Worm (Caenorhabditis elegans) whole organism, L4 larva: ENCODE measurements around the gene chil-8.

Source experiments
- D1046.2 ChIP-seq: fragments of 200-800 bp; sonication (Bioruptor generic); IDR thresholded peaks from 2 replicates; pipeline ENCODE4 v1.3.6; 2022; ENCODE audit warnings: missing genetic modification characterization, missing compliant biosample characterization
- R02D3.7 ChIP-seq: fragments of 150-350 bp; sonication (generic microtip); optimal IDR thresholded peaks from 3 replicates; lab custom pipeline; 2014; ENCODE audit warnings: missing biosample characterization, missing genetic modification characterization
- T26A8.4 ChIP-seq: fragments of 200-800 bp; sonication (Bioruptor generic); IDR thresholded peaks from 2 replicates; pipeline ENCODE4 v1.3.6; 2022; ENCODE audit warnings: missing genetic modification characterization, missing compliant biosample characterization
- Y105C5A.15 ChIP-seq: fragments of 200-800 bp; sonication (Bioruptor generic); IDR thresholded peaks from 2 replicates; pipeline ENCODE4 v1.3.6; 2022; ENCODE audit warnings: missing genetic modification characterization, missing compliant biosample characterization
- ZK337.2 ChIP-seq: fragments of 200-800 bp; sonication (Bioruptor generic); IDR thresholded peaks from 2 replicates; pipeline ENCODE4 v1.3.6; 2022; ENCODE audit warnings: missing genetic modification reagents, missing genetic modification characterization, missing compliant biosample characterization
- ama-1 ChIP-seq: fragments of 150-350 bp; optimal IDR thresholded peaks from 2 replicates; lab custom pipeline; 2014; ENCODE audit warnings: inconsistent platforms, mixed read lengths
- ceh-32 ChIP-seq: sonication (generic microtip); optimal IDR thresholded peaks from 2 replicates; lab custom pipeline; 2016; ENCODE audit warnings: mild to moderate bottlenecking, missing genetic modification characterization, missing compliant biosample characterization; ENCODE audit not compliant: poor library complexity
- daf-16 ChIP-seq, 3 experiments: sonication (generic microtip); optimal IDR thresholded peaks; 2 replicates each; lab custom pipeline; 2016 to 2017; ENCODE audit warnings: missing genetic modification characterization in 3 of 3, missing genetic modification reagents in 3 of 3, mild to moderate bottlenecking in 2 of 3, missing compliant biosample characterization in 2 of 3, missing biosample characterization in 1 of 3, moderate library complexity in 1 of 3
- dmd-9 ChIP-seq: fragments of 200-800 bp; sonication (Bioruptor generic); IDR thresholded peaks from 2 replicates; pipeline ENCODE4 v1.3.6; 2022; ENCODE audit warnings: missing genetic modification reagents, missing genetic modification characterization, missing compliant biosample characterization
- dpl-1 ChIP-seq: fragments of 150-350 bp; optimal IDR thresholded peaks from 2 replicates; lab custom pipeline; 2014; ENCODE audit warnings: missing biosample characterization, missing genetic modification reagents, missing genetic modification characterization
- duxl-1 ChIP-seq: sonication (generic microtip); optimal IDR thresholded peaks from 2 replicates; lab custom pipeline; 2016; ENCODE audit warnings: mild to moderate bottlenecking, missing genetic modification characterization, moderate library complexity, missing compliant biosample characterization; ENCODE audit not compliant: poor library complexity
- hmg-1.1 ChIP-seq: fragments of 200-800 bp; sonication (Bioruptor generic); IDR thresholded peaks from 2 replicates; pipeline ENCODE4 v1.3.6; 2022; ENCODE audit warnings: missing genetic modification reagents, missing genetic modification characterization, missing compliant biosample characterization
- mdl-1 ChIP-seq, 2 experiments: fragments of 150-350 bp in 1 of 2; sonication (generic microtip) in 1 of 2; optimal IDR thresholded peaks; 2 replicates each; lab custom pipeline; 2014 to 2017; ENCODE audit warnings: missing biosample characterization in 2 of 2, missing genetic modification characterization in 2 of 2
- mes-2 ChIP-seq: sonication (generic microtip); optimal IDR thresholded peaks from 2 replicates; lab custom pipeline; 2016; ENCODE audit warnings: missing genotype, mild to moderate bottlenecking, missing genetic modification characterization, missing compliant biosample characterization; ENCODE audit not compliant: poor library complexity, severe bottlenecking
- mxl-3 ChIP-seq: fragments of 200-800 bp; sonication (Bioruptor generic); optimal IDR thresholded peaks from 2 replicates; lab custom pipeline; 2018; ENCODE audit warnings: mild to moderate bottlenecking, missing genetic modification characterization, missing compliant biosample characterization
- nhr-11 ChIP-seq: fragments of 150-350 bp; optimal IDR thresholded peaks from 2 replicates; lab custom pipeline; 2014; ENCODE audit warnings: missing biosample characterization, missing genetic modification characterization
- nhr-237 ChIP-seq: sonication (generic microtip); optimal IDR thresholded peaks from 2 replicates; lab custom pipeline; 2017; ENCODE audit warnings: missing biosample characterization, missing genetic modification characterization
- nhr-25 ChIP-seq: sonication (generic microtip); optimal IDR thresholded peaks from 2 replicates; lab custom pipeline; 2017; ENCODE audit warnings: missing genetic modification characterization, mild to moderate bottlenecking, missing compliant biosample characterization, antibody characterized with exemption, moderate library complexity, borderline replicate concordance; ENCODE audit not compliant: insufficient read depth
- nhr-48 ChIP-seq: sonication (generic microtip); optimal IDR thresholded peaks from 2 replicates; lab custom pipeline; 2016; ENCODE audit warnings: mild to moderate bottlenecking, missing genetic modification characterization, missing compliant biosample characterization
- pha-4 ChIP-seq, 2 experiments: fragments of 150-350 bp in 1 of 2; fragments of 200-800 bp in 1 of 2; sonication (Bioruptor generic) in 1 of 2; IDR thresholded peaks in 1 of 2; optimal IDR thresholded peaks in 1 of 2; 2 replicates each; pipeline versions ENCODE4 v1.3.6 to Lab custom; 2014 to 2022; ENCODE audit warnings: missing genetic modification characterization in 2 of 2, missing genetic modification reagents in 2 of 2, missing biosample characterization in 1 of 2, missing compliant biosample characterization in 1 of 2
- saeg-2 ChIP-seq: fragments of 200-800 bp; sonication (Bioruptor generic); IDR thresholded peaks from 2 replicates; pipeline ENCODE4 v1.3.6; 2022; ENCODE audit warnings: missing genetic modification reagents, missing genetic modification characterization, missing compliant biosample characterization
- snpc-1.2 ChIP-seq: fragments of 200-800 bp; sonication (Bioruptor generic); IDR thresholded peaks from 2 replicates; pipeline ENCODE4 v1.3.6; 2022; ENCODE audit warnings: missing genetic modification reagents, missing genetic modification characterization, missing compliant biosample characterization
- spr-3 ChIP-seq: fragments of 200-800 bp; sonication (Bioruptor generic); optimal IDR thresholded peaks from 2 replicates; lab custom pipeline; 2018; ENCODE audit warnings: mild to moderate bottlenecking, missing genetic modification characterization, missing compliant biosample characterization
- tag-97 ChIP-seq: fragments of 200-800 bp; sonication (Bioruptor generic); IDR thresholded peaks from 2 replicates; pipeline ENCODE4 v1.3.6; 2022; ENCODE audit warnings: missing genetic modification characterization, missing compliant biosample characterization
- unc-130 ChIP-seq: sonication (generic microtip); optimal IDR thresholded peaks from 2 replicates; lab custom pipeline; 2016; ENCODE audit warnings: missing genetic modification reagents, missing genetic modification characterization, missing compliant biosample characterization
- unc-39 ChIP-seq: sonication (generic microtip); optimal IDR thresholded peaks from 2 replicates; lab custom pipeline; 2017; ENCODE audit warnings: missing biosample characterization, missing genetic modification characterization
- unc-62 ChIP-seq, 3 experiments: fragments of 150-350 bp in 1 of 3; sonication (generic microtip); optimal IDR thresholded peaks in 2 of 3; peaks in 1 of 3; 1 replicate in 1 of 3; 2 replicates in 2 of 3; lab custom pipeline; 2014 to 2017; ENCODE audit warnings: missing biosample characterization in 3 of 3, missing genetic modification characterization in 3 of 3, missing genetic modification reagents in 3 of 3, missing genotype in 1 of 3
- zag-1 ChIP-seq: fragments of 150-350 bp; optimal IDR thresholded peaks from 2 replicates; lab custom pipeline; 2014; ENCODE audit warnings: missing biosample characterization, missing genetic modification characterization
- zfp-2 ChIP-seq: sonication (generic microtip); optimal IDR thresholded peaks from 2 replicates; lab custom pipeline; 2016; ENCODE audit warnings: mild to moderate bottlenecking, missing genetic modification characterization, missing compliant biosample characterization
- zfp-3 ChIP-seq: fragments of 200-800 bp; sonication (Bioruptor generic); conservative IDR thresholded peaks from 2 replicates; pipeline ENCODE4 v1.3.6; 2022; ENCODE audit warnings: missing genetic modification reagents, missing genetic modification characterization, missing compliant biosample characterization
- ztf-11 ChIP-seq: fragments of 150-350 bp; optimal IDR thresholded peaks from 2 replicates; lab custom pipeline; 2014; ENCODE audit warnings: missing biosample characterization, missing genetic modification characterization
- ztf-7 ChIP-seq: fragments of 150-350 bp; optimal IDR thresholded peaks from 2 replicates; lab custom pipeline; 2014; ENCODE audit warnings: missing biosample characterization, missing genetic modification characterization

The chil-8 gene

DNA sequence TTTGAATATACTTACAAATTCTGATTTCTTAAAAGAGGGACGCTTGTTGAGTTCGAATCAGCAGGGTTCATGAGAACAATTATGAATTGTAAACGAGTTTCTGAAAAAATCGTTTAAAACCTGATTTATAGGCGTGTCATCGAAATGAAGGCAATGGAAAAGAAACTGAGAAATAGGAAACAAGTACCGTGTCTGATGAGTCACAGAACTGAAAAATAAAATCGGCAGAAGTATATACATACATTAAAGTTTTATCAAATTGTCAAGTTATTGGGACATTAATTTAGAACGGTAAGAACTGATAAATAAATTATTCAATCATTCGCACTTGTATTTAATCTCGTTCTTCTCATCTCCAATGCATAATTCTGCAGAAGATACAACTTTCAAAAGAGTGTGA lies 27.6 kb downstream of the chil-8 start, which contains the start of gene chil-9:
TSS of gene chil-9 (minus strand) at position 101 of the 400 bp plus-strand sequence.
- TF ChIP-seq unc-62 (GFP tag; optimal IDR thresholded peaks at IDR 0.05 in 1 of 2; lab: Kevin White, UChicago) (peak in 1 of 2 experiments; percentile 31), unc-62 (tag; optimal IDR thresholded peaks at IDR 0.05; lab: Kevin White, UChicago) (no peak), pha-4 (GFP tag; IDR thresholded peaks at IDR 0.05; lab: Robert Waterston, UW) (no peak), pha-4 (tag; optimal IDR thresholded peaks at IDR 0.05; lab: Kevin White, UChicago) (no peak)

DNA sequence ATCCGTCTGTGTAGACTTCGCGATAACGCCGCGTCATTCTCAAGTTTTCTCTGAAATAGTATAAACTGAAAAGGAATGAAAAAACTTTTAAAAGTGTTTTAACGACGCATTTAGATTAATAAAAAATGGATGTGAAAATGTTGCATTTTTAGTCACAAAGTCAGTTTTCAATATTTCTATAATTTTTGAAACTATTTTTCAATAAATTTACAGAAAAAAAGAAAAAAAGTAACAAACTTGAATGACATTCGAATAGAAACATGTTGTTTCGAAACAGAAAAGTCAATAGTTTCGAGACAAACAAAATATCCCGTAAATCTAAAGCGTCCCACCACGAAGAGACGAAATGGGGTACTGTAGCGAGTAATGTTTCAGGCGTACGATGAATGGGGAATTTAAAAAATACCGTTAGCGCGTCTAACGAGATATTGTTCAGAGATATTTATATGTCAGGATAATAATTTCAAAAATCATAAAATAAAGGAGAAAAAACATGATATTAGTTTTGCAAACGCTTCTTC lies 30.8 kb downstream of the chil-8 start, which contains the start of gene rnh-1.2:
TSS of gene rnh-1.2 (minus strand) at position 51 of the 521 bp plus-strand sequence.
- TF ChIP-seq D1046.2 (GFP tag; lab: Robert Waterston, UW), result no peak
- TF ChIP-seq duxl-1 (tag; lab: Kevin White, UChicago), result no peak
- TF ChIP-seq unc-130, result no peak
- peak; percentile 56 for TF ChIP-seq R02D3.7 (tag; lab: Kevin White, UChicago)
- TF ChIP-seq mes-2 (tag; lab: Kevin White, UChicago), result no peak
- no peak for TF ChIP-seq hmg-1.1

DNA sequence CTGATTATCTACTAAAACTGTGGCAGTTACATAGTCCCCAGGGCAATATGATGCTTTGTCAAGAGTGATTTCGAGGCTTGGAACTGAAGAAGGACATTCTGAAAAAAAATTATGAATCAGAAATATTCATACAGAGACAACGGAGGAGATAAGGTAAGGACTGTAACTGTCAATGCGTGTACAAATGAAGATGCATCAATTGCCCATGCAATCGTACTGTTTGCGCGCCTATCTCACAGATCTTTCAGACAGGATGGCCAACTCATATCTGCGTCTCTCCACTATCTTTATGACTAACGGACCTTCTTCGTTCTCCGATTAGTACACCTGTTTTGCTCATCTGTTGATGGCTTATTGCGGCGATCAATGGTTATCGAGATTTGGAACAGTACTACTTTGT lies 32.5 kb downstream of the chil-8 start, which contains the start of gene ZK938.11:
TSS of gene ZK938.11 (minus strand) at position 101 of the 400 bp plus-strand sequence.
- TF ChIP-seq mdl-1 (tag; optimal IDR thresholded peaks at IDR 0.05; lab: Kevin White, UChicago) (no peak), spr-3 (GFP tag; lab: Kevin White, UChicago) (no peak), tag-97 (GFP tag; lab: Robert Waterston, UW) (no peak), saeg-2 (GFP tag; lab: Robert Waterston, UW) (no peak), T26A8.4 (GFP tag; lab: Robert Waterston, UW) (no peak), Y105C5A.15 (GFP tag; lab: Robert Waterston, UW) (no peak), ztf-11 (tag; lab: Kevin White, UChicago) (no peak), dpl-1 (GFP tag; lab: Kevin White, UChicago) (no peak), mxl-3 (GFP tag; lab: Kevin White, UChicago) (no peak), snpc-1.2 (GFP tag; lab: Robert Waterston, UW) (no peak), unc-39 (tag; lab: Kevin White, UChicago) (no peak), zag-1 (tag; lab: Kevin White, UChicago) (no peak), ZK337.2 (no peak), ztf-7 (tag; lab: Kevin White, UChicago) (no peak), daf-16 (GFP tag; optimal IDR thresholded peaks at IDR 0.05; lab: Kevin White, UChicago) (no peak), daf-16 (tag; optimal IDR thresholded peaks at IDR 0.05; lab: Kevin White, UChicago) (no peak), ama-1 (lab: Kevin White, UChicago) (no peak), ceh-32 (tag; lab: Kevin White, UChicago) (no peak)

DNA sequence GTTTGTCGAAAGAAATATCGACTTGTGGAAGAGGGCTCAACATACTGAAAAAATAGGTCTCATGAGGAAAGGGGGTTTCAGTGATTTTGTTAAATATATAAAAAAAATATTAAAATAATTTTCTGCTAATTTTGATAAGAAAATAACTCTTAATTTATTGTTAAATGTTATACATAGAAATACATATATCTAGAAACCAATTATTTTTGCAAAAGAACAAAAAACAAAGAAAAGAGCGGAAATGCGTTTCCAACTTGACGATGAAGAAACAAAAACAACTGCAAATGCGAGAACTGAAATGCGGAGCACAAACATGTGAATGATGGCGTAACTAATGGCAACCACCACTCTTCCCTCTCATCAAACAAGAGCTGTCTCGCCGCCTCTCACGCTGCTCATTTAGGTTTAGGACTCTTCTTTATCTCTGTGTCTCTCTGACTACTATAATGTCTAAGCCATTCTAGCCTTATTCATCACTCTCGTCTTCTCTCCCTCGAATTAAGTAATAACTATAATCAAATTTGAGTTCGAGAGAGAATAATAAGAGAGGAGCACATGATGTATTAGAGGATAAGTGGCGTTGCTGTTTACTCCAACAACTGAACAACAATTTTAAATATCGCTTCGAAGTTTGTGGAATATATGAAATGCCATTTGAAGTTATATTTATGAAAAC lies 34.5 kb downstream of the chil-8 start, which contains the start of gene arrd-4:
TSS of gene arrd-4 (minus strand) at position 51 of the 676 bp plus-strand sequence.
- TF ChIP-seq dpl-1 (GFP tag; lab: Kevin White, UChicago), result no peak
- TF ChIP-seq nhr-11 (tag; lab: Kevin White, UChicago), result peak; percentile 66

DNA sequence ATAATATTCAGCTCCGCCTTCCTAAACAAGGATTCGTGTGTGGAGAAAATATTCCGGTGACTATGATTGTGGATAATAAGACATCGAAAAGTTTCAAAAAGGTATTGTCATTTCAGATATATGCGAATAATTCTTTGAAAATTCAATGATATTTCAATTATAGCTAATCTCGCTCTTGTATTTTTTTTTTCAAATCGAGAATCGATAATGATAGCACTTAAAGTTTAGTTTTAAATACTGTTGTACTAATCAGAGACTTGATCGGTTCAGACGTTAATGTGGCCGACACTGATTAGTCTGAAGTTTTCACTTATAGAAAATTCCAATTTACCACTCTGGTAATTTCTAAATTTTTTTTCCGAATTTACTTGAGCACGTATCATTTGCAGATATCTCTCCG lies 36.9 kb downstream of the chil-8 start:
- no peak for TF ChIP-seq nhr-237 (tag; lab: Kevin White, UChicago)
- TF ChIP-seq nhr-25 (tag; lab: Kevin White, UChicago), result no peak
- peak in 1 of 2 experiments; percentile 93 for TF ChIP-seq unc-62 (GFP tag; optimal IDR thresholded peaks at IDR 0.05 in 1 of 2; lab: Kevin White, UChicago)
- TF ChIP-seq unc-62 (tag; optimal IDR thresholded peaks at IDR 0.05; lab: Kevin White, UChicago), result no peak
- no peak for TF ChIP-seq zfp-2 (tag; lab: Kevin White, UChicago)
- TF ChIP-seq nhr-48 (tag; lab: Kevin White, UChicago), result no peak
- no peak for TF ChIP-seq zfp-3 (GFP tag; lab: Robert Waterston, UW)
- no peak for TF ChIP-seq dmd-9
